Worm (Caenorhabditis elegans) whole organism, young adult: Measurements from ENCODE around the gene dct-17.
A peak's percentile ranks its signal among the peaks of the same experiment; 100 is the strongest.

Experiments used
- B0019.2 ChIP-seq: fragments of 200-800 bp; sonication (Bioruptor generic); conservative IDR thresholded peaks from 2 replicates; pipeline ENCODE4 v1.3.6; 2022; ENCODE audit warnings: missing genetic modification reagents, missing genetic modification characterization, missing compliant biosample characterization
- B0035.1 ChIP-seq: sonication (generic microtip); optimal IDR thresholded peaks from 2 replicates; lab custom pipeline; 2016; ENCODE audit warnings: missing genetic modification characterization, mild to moderate bottlenecking, missing compliant biosample characterization, missing genotype, missing genetic modification reagents
- B0261.1 ChIP-seq: sonication (generic microtip); optimal IDR thresholded peaks from 2 replicates; lab custom pipeline; 2016; ENCODE audit warnings: mild to moderate bottlenecking, missing genetic modification characterization, moderate library complexity, missing compliant biosample characterization
- C17E4.6 ChIP-seq: fragments of 200-800 bp; sonication (Bioruptor generic); IDR thresholded peaks from 2 replicates; pipeline ENCODE4 v1.3.6; 2022; ENCODE audit warnings: missing genetic modification reagents, missing genetic modification characterization, missing compliant biosample characterization
- F49E8.2 ChIP-seq: sonication (generic microtip); optimal IDR thresholded peaks from 3 replicates; lab custom pipeline; 2017; ENCODE audit warnings: missing genetic modification characterization, mild to moderate bottlenecking, missing compliant biosample characterization, antibody characterized with exemption, moderate library complexity; ENCODE audit not compliant: insufficient read depth
- F52B5.7 ChIP-seq: sonication (generic microtip); optimal IDR thresholded peaks from 2 replicates; lab custom pipeline; 2016; ENCODE audit warnings: mild to moderate bottlenecking, missing genetic modification characterization, missing compliant biosample characterization
- F57A8.1 ChIP-seq: fragments of 200-800 bp; sonication (Bioruptor generic); optimal IDR thresholded peaks from 2 replicates; lab custom pipeline; 2018; ENCODE audit warnings: mild to moderate bottlenecking, missing genetic modification characterization, moderate library complexity, missing compliant biosample characterization
- T07F8.4 ChIP-seq: sonication (generic microtip); optimal IDR thresholded peaks from 2 replicates; lab custom pipeline; 2016; ENCODE audit warnings: mild to moderate bottlenecking, missing genetic modification characterization, moderate library complexity, missing compliant biosample characterization
- Y79H2A.3 ChIP-seq: fragments of 200-800 bp; sonication (Bioruptor generic); conservative IDR thresholded peaks from 2 replicates; pipeline ENCODE4 v1.3.6; 2022; ENCODE audit warnings: missing genetic modification reagents, missing genetic modification characterization, missing compliant biosample characterization
- Y95B8A.8 ChIP-seq: fragments of 200-800 bp; sonication (Bioruptor generic); IDR thresholded peaks from 2 replicates; pipeline ENCODE4 v1.3.6; 2022; ENCODE audit warnings: missing genetic modification reagents, missing genetic modification characterization, missing compliant biosample characterization
- aptf-2 ChIP-seq: fragments of 200-800 bp; sonication (Bioruptor generic); conservative IDR thresholded peaks from 2 replicates; pipeline ENCODE4 v1.3.6; 2022; ENCODE audit warnings: missing genetic modification reagents, missing genetic modification characterization, missing compliant biosample characterization
- atf-7 ChIP-seq: sonication (generic microtip); optimal IDR thresholded peaks from 2 replicates; lab custom pipeline; 2017; ENCODE audit warnings: mild to moderate bottlenecking, missing genetic modification characterization, missing compliant biosample characterization
- attf-3 ChIP-seq: fragments of 200-800 bp; sonication (Bioruptor generic); conservative IDR thresholded peaks from 2 replicates; pipeline ENCODE4 v1.3.6; 2022; ENCODE audit warnings: missing genetic modification reagents, missing genetic modification characterization, missing compliant biosample characterization
- attf-6 ChIP-seq: fragments of 200-800 bp; sonication (Bioruptor generic); IDR thresholded peaks from 2 replicates; pipeline ENCODE4 v1.3.6; 2022; ENCODE audit warnings: missing genetic modification reagents, missing genetic modification characterization, missing compliant biosample characterization
- cebp-1 ChIP-seq, 2 experiments: fragments of 200-800 bp in 1 of 2; sonication (Bioruptor generic) in 1 of 2; sonication (generic microtip) in 1 of 2; IDR thresholded peaks in 1 of 2; optimal IDR thresholded peaks in 1 of 2; 2 replicates each; pipeline versions ENCODE4 v1.3.6 to Lab custom; 2017 to 2022; ENCODE audit warnings: missing compliant biosample characterization in 2 of 2, missing genetic modification characterization in 2 of 2, mild to moderate bottlenecking in 1 of 2, missing genetic modification reagents in 1 of 2, moderate library complexity in 1 of 2
- ceh-79 ChIP-seq: sonication (generic microtip); optimal IDR thresholded peaks from 2 replicates; lab custom pipeline; 2017; ENCODE audit warnings: mild to moderate bottlenecking, missing genetic modification characterization, missing compliant biosample characterization
- dox-1 ChIP-seq: fragments of 200-800 bp; sonication (Bioruptor generic); IDR thresholded peaks from 2 replicates; pipeline ENCODE4 v1.3.6; 2022; ENCODE audit warnings: missing genetic modification reagents, missing genetic modification characterization, missing compliant biosample characterization
- him-1 ChIP-seq: sonication (generic microtip); optimal IDR thresholded peaks from 2 replicates; lab custom pipeline; 2016; ENCODE audit warnings: missing genotype, missing genetic modification reagents, missing genetic modification characterization, missing compliant biosample characterization
- hlh-26 ChIP-seq: fragments of 200-800 bp; sonication (Bioruptor generic); conservative IDR thresholded peaks from 2 replicates; pipeline ENCODE4 v1.3.6; 2022; ENCODE audit warnings: missing genetic modification reagents, missing genetic modification characterization, missing compliant biosample characterization
- hmg-20 ChIP-seq: fragments of 200-800 bp; sonication (Bioruptor generic); IDR thresholded peaks from 2 replicates; pipeline ENCODE4 v1.3.6; 2022; ENCODE audit warnings: missing genetic modification reagents, missing genetic modification characterization, missing compliant biosample characterization
- hsf-1 ChIP-seq: fragments of 200-800 bp; sonication (Bioruptor generic); IDR thresholded peaks from 2 replicates; pipeline ENCODE4 v1.3.6; 2022; ENCODE audit warnings: missing genetic modification reagents, missing genetic modification characterization, missing compliant biosample characterization
- lin-40 ChIP-seq: sonication (generic microtip); optimal IDR thresholded peaks from 2 replicates; lab custom pipeline; 2016; ENCODE audit warnings: missing genetic modification characterization, mild to moderate bottlenecking, missing compliant biosample characterization, missing genotype, missing genetic modification reagents
- lsl-1 ChIP-seq: fragments of 200-800 bp; sonication (Bioruptor generic); optimal IDR thresholded peaks from 2 replicates; lab custom pipeline; 2018; ENCODE audit warnings: mild to moderate bottlenecking, missing genetic modification characterization, moderate library complexity, missing compliant biosample characterization
- madf-10 ChIP-seq: sonication (generic microtip); optimal IDR thresholded peaks from 2 replicates; lab custom pipeline; 2016; ENCODE audit warnings: mild to moderate bottlenecking, missing genetic modification characterization, missing compliant biosample characterization
- mcd-1 ChIP-seq: fragments of 200-800 bp; sonication (Bioruptor generic); IDR thresholded peaks from 2 replicates; pipeline ENCODE4 v1.3.6; 2022; ENCODE audit warnings: missing genetic modification reagents, missing genetic modification characterization, missing compliant biosample characterization
- mel-28 ChIP-seq: sonication (generic microtip); optimal IDR thresholded peaks from 2 replicates; lab custom pipeline; 2016; ENCODE audit warnings: borderline replicate concordance, mild to moderate bottlenecking, missing genetic modification characterization, missing compliant biosample characterization
- nfya-2 ChIP-seq: fragments of 200-800 bp; sonication (Bioruptor generic); IDR thresholded peaks from 2 replicates; pipeline ENCODE4 v1.3.6; 2022; ENCODE audit warnings: missing genetic modification reagents, missing genetic modification characterization, missing compliant biosample characterization
- nhr-80 ChIP-seq: sonication (generic microtip); optimal IDR thresholded peaks from 2 replicates; lab custom pipeline; 2016; ENCODE audit warnings: missing genetic modification characterization, missing compliant biosample characterization
- nhr-90 ChIP-seq: sonication (generic microtip); optimal IDR thresholded peaks from 2 replicates; lab custom pipeline; 2016; ENCODE audit warnings: missing genotype, mild to moderate bottlenecking, missing genetic modification characterization, missing compliant biosample characterization
- rcor-1 ChIP-seq: fragments of 200-800 bp; sonication (Bioruptor generic); IDR thresholded peaks from 2 replicates; pipeline ENCODE4 v1.3.6; 2022; ENCODE audit warnings: missing genetic modification reagents, missing genetic modification characterization, missing compliant biosample characterization
- rpc-1 ChIP-seq, 2 experiments: fragments of 150-350 bp in 1 of 2; sonication (generic microtip) in 1 of 2; optimal IDR thresholded peaks; 2 replicates each; lab custom pipeline; 2014 to 2018; ENCODE audit warnings: missing biosample characterization in 1 of 2, missing genetic modification characterization in 1 of 2, missing genetic modification reagents in 1 of 2, missing genotype in 1 of 2
- snpc-1.1 ChIP-seq: sonication (generic microtip); optimal IDR thresholded peaks from 2 replicates; lab custom pipeline; 2017; ENCODE audit warnings: missing genetic modification characterization, mild to moderate bottlenecking, missing compliant biosample characterization, antibody characterized with exemption, moderate library complexity, missing genotype, missing genetic modification reagents; ENCODE audit not compliant: insufficient read depth
- snpc-4 ChIP-seq, 5 experiments: fragments of 150-350 bp in 1 of 5; sonication (generic microtip) in 4 of 5; optimal IDR thresholded peaks; 2 replicates each; lab custom pipeline; 2014 to 2018; ENCODE audit warnings: missing genetic modification characterization in 5 of 5, missing biosample characterization in 3 of 5, antibody characterized with exemption in 2 of 5, mild to moderate bottlenecking in 2 of 5, missing compliant biosample characterization in 2 of 5, missing genotype in 2 of 5, moderate library complexity in 2 of 5, missing genetic modification reagents in 1 of 5
- tlf-1 ChIP-seq: fragments of 200-800 bp; sonication (Bioruptor generic); optimal IDR thresholded peaks from 2 replicates; lab custom pipeline; 2018; ENCODE audit warnings: mild to moderate bottlenecking, missing genetic modification characterization, missing compliant biosample characterization
- zim-3 ChIP-seq: sonication (generic microtip); optimal IDR thresholded peaks from 2 replicates; lab custom pipeline; 2017; ENCODE audit warnings: mild to moderate bottlenecking, missing genetic modification characterization, moderate library complexity, missing compliant biosample characterization
- ztf-22 ChIP-seq: fragments of 200-800 bp; sonication (Bioruptor generic); optimal IDR thresholded peaks from 2 replicates; lab custom pipeline; 2018; ENCODE audit warnings: mild to moderate bottlenecking, missing genetic modification characterization, moderate library complexity, missing compliant biosample characterization
- ztf-25 ChIP-seq: fragments of 200-800 bp; sonication (Bioruptor generic); IDR thresholded peaks from 2 replicates; pipeline ENCODE4 v1.3.6; 2022; ENCODE audit warnings: missing genetic modification reagents, missing genetic modification characterization, missing compliant biosample characterization

Gene dct-17

DNA sequence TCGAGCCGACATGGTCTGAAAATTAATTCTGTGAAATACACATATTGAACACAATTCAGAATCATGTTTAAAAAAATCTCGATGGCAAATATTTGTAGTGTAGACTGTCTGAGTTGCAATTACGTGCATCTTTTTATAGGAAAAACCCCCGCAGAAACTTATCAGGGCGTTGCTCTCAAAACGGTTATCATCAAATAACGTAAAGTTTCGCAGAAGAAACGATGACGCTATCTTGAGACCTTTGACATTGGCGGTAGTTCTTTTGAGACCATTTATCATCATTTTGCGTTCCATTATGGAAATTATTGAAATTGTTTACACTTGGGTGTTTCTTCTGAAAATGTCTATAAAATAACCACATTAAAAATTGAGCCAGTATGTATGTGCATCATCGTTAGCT lies at the start of gene dct-17:
TSS of gene dct-17 (minus strand) at position 23 of the 400 bp plus-strand sequence.
- TF ChIP-seq B0035.1 (tag; lab: Kevin White, UChicago) (no peak), nhr-80 (peak; percentile 55), lin-40 (tag; lab: Kevin White, UChicago) (no peak)

- no peak for TF ChIP-seq aptf-2
- TF ChIP-seq attf-3 (GFP tag; lab: Robert Waterston, UW) = no peak
- TF ChIP-seq madf-10 (tag; lab: Kevin White, UChicago) = no peak
These were observed 47.3 kb upstream of the dct-17 start, which contains the start of gene F53C11.9 for ce11 chrV:13777857-13778256. Gene F53C11.9 (plus strand): TSS chrV:13778015.

DNA sequence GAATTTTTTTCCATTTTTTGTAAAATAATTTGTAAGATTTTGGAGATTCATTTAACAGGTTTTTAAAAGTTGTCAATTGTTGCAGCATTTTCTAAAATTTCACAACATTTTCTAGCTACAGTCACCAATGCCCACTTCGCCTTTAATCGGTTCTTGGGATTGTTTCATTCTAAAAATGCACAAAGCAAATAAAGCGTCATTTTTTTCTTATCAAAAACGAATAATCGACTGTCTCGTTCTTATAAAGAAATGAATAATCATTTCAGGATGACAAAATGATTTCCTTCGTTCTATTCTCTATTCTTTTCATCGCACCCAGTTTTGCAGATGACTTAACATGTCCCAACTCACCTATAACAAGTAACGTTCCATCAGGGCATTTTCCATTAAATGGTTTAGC lies 44.9 kb upstream of the dct-17 start, which contains the start of gene F53C11.1:
TSS of gene F53C11.1 (plus strand) at position 268 of the 400 bp plus-strand sequence.
- no peak for TF ChIP-seq ceh-79 (tag; lab: Kevin White, UChicago)
- TF ChIP-seq nhr-80 = peak; percentile 46
- TF ChIP-seq him-1 = no peak
- no peak for TF ChIP-seq hsf-1 (GFP tag; lab: Robert Waterston, UW)

ce11 chrV:13771209-13771608 lies 40.6 kb upstream of the dct-17 start, which contains the start of gene F20G2.5:
Gene F20G2.5 (plus strand): TSS chrV:13771509.
- TF ChIP-seq lin-40 (tag; lab: Kevin White, UChicago) = no peak
- TF ChIP-seq B0019.2 (GFP tag; lab: Robert Waterston, UW) = no peak
- TF ChIP-seq mcd-1 (GFP tag; lab: Robert Waterston, UW) = no peak
- TF ChIP-seq rcor-1 (GFP tag; lab: Robert Waterston, UW) = no peak
- no peak for TF ChIP-seq hmg-20 (GFP tag; lab: Robert Waterston, UW)
- TF ChIP-seq Y79H2A.3 (GFP tag; lab: Robert Waterston, UW) = no peak
- no peak for TF ChIP-seq snpc-4 (GFP tag; optimal IDR thresholded peaks at IDR 0.05; lab: Kevin White, UChicago)
- no peak for TF ChIP-seq snpc-4 (tag; optimal IDR thresholded peaks at IDR 0.05; lab: Kevin White, UChicago)
- TF ChIP-seq zim-3 (tag; lab: Kevin White, UChicago) = no peak
- no peak for TF ChIP-seq dox-1
- no peak for TF ChIP-seq ceh-79 (tag; lab: Kevin White, UChicago)
- no peak for TF ChIP-seq B0261.1 (tag; lab: Kevin White, UChicago)
- TF ChIP-seq Y95B8A.8 (GFP tag; lab: Robert Waterston, UW) = no peak
- TF ChIP-seq snpc-1.1 (tag; lab: Kevin White, UChicago) = no peak
- TF ChIP-seq nhr-90 (tag; lab: Kevin White, UChicago) = no peak
- no peak for TF ChIP-seq tlf-1

ce11 chrV:13768941-13769436 lies 38.4 kb upstream of the dct-17 start, which contains the start of gene nas-24:
Gene nas-24 (plus strand): TSS chrV:13769386.
- no peak for TF ChIP-seq attf-3 (GFP tag; lab: Robert Waterston, UW)
- no peak for TF ChIP-seq mel-28 (tag; lab: Kevin White, UChicago)
- TF ChIP-seq lsl-1 = no peak
- no peak for TF ChIP-seq cebp-1 (GFP tag; IDR thresholded peaks at IDR 0.05; lab: Robert Waterston, UW)
- no peak for TF ChIP-seq cebp-1 (tag; optimal IDR thresholded peaks at IDR 0.05; lab: Kevin White, UChicago)
- no peak for TF ChIP-seq F52B5.7
- no peak for TF ChIP-seq ztf-22 (GFP tag; lab: Kevin White, UChicago)
- no peak for TF ChIP-seq nfya-2
- no peak for TF ChIP-seq atf-7 (tag; lab: Kevin White, UChicago)
- TF ChIP-seq hlh-26 (GFP tag; lab: Robert Waterston, UW) = no peak
- no peak for TF ChIP-seq C17E4.6 (GFP tag; lab: Robert Waterston, UW)
- TF ChIP-seq attf-6 (GFP tag; lab: Robert Waterston, UW) = no peak
- no peak for TF ChIP-seq T07F8.4
- no peak for TF ChIP-seq rpc-1 (optimal IDR thresholded peaks at IDR 0.05; lab: Kevin White, UChicago)
- no peak for TF ChIP-seq rpc-1 (tag; optimal IDR thresholded peaks at IDR 0.05; lab: Kevin White, UChicago)
- TF ChIP-seq F49E8.2 (tag; lab: Kevin White, UChicago) = no peak
- no peak for TF ChIP-seq aptf-2
- no peak for TF ChIP-seq F57A8.1 (GFP tag; lab: Kevin White, UChicago)
- TF ChIP-seq ztf-25 (GFP tag; lab: Robert Waterston, UW) = no peak
